Worm (Caenorhabditis elegans) whole organism, L3 larva: ENCODE results near the gene vep-2.

ENCODE experiments used
- R02D3.7 ChIP-seq: fragments of 150-350 bp; optimal IDR thresholded peaks from 2 replicates; lab custom pipeline; 2014; ENCODE audit warnings: missing biosample characterization, missing genetic modification characterization
- nhr-11 ChIP-seq: fragments of 150-350 bp; optimal IDR thresholded peaks from 2 replicates; lab custom pipeline; 2014; ENCODE audit warnings: missing biosample characterization, missing genetic modification characterization
- nhr-12 ChIP-seq: fragments of 150-350 bp; optimal IDR thresholded peaks from 2 replicates; lab custom pipeline; 2014; ENCODE audit warnings: missing biosample characterization, missing genetic modification characterization
- nhr-237 ChIP-seq: fragments of 150-350 bp; optimal IDR thresholded peaks from 2 replicates; lab custom pipeline; 2014; ENCODE audit warnings: missing biosample characterization, missing genetic modification characterization
- pha-4 ChIP-seq: fragments of 150-350 bp; optimal IDR thresholded peaks from 2 replicates; lab custom pipeline; 2014; ENCODE audit warnings: missing biosample characterization, missing genetic modification reagents, missing genetic modification characterization

DNA sequence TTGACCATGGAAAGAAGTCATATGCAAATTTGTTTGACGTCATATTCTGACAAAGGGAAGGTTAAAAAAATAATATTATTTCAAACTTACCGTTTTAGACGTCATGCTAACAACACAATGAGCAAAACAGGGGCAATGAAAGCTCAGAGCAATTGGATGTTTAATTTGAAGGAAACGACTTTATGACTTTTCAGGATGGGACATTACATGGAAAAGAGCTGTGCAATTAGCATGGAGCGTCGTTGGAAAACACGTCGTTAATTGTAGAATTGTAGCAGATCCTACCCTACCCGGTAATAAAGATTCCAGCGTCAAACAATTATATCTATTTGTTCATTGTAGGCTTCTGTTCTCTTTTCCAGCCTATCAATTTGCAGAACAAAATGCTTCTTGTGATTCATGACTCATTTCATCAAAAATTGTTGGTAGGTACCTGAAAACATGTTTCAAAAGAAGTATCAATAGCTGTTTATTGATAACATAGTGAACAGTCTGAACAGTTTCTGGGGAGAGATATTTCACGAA, 45.5 kb downstream of the vep-2 start, which contains the start of gene ceh-63:
- TF ChIP-seq R02D3.7 (tag; lab: Kevin White, UChicago) (no peak), pha-4 (tag; lab: Kevin White, UChicago) (no peak), nhr-11 (tag; lab: Kevin White, UChicago) (no peak), nhr-237 (tag; lab: Kevin White, UChicago) (no peak), nhr-12 (no peak)
